Fruit fly (Drosophila melanogaster) S2 (cell line): ENCODE measurements around the gene Tm1.

Experiments
- CG8478 ChIP-seq: fragments of >200 bp; optimal IDR thresholded peaks from 2 replicates; lab custom pipeline; 2018
- CTCF ChIP-seq, 2 experiments: fragments of >200 bp; optimal IDR thresholded peaks; 2 replicates each; lab custom pipeline; 2018

DNA sequence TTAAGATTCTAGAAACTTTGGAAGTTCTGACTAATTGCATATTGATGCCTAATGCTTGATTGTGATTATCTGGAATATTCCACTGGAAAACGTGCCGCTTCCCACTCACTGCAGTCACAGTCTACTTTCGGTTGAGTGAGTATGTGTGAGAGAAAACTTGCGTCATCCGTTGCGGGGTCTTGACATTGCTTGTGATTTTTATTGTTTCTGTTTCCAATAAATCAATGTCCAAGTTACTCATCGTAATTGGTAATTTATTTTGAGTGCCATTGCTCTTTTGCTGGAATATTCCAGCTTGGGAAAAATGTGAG, 35.0 kb upstream of the Tm1 start:
- TF ChIP-seq CTCF (optimal IDR thresholded peaks at IDR 0.05; lab: Kevin White, UChicago) (no peak), CG8478 (no peak)
